Worm (Caenorhabditis elegans): ENCODE measurements around the gene skn-1.
A peak's percentile ranks its signal among the peaks of the same experiment; 100 is the strongest.

skn-1 gene

ce11 chrIV:5607343-5607742 is 52.8 kb downstream of the skn-1 start (continued):
- peak; percentile 98 for TF ChIP-seq hlh-11 (tag; optimal IDR thresholded peaks at IDR 0.05)
- TF ChIP-seq ces-1 (GFP tag; optimal IDR thresholded peaks at IDR 0.05): no peak
- no peak for TF ChIP-seq nhr-76 (tag; optimal IDR thresholded peaks at IDR 0.05)
- TF ChIP-seq ZK546.5 (tag; optimal IDR thresholded peaks at IDR 0.05): no peak
- TF ChIP-seq ceh-62 (tag; optimal IDR thresholded peaks at IDR 0.05): no peak
- peak; percentile 93 for TF ChIP-seq dve-1 (tag; optimal IDR thresholded peaks at IDR 0.05; ENCODE audit: insufficient read depth)
- TF ChIP-seq ZK337.2 (GFP tag; IDR thresholded peaks at IDR 0.05): no peak
- TF ChIP-seq zfp-3 (GFP tag; conservative IDR thresholded peaks at IDR 0.05): no peak
- peak; percentile 53 for TF ChIP-seq dpl-1 (GFP tag; optimal IDR thresholded peaks at IDR 0.05)
- TF ChIP-seq dmd-8 (GFP tag; IDR thresholded peaks at IDR 0.05): no peak
- no peak for TF ChIP-seq ztf-11 (tag; optimal IDR thresholded peaks at IDR 0.05)

- TF ChIP-seq snpc-4 (tag; optimal IDR thresholded peaks at IDR 0.05) (no peak), hlh-30 (tag; optimal IDR thresholded peaks at IDR 0.05; ENCODE audit: insufficient read depth) (peak; percentile 92), ama-1 (optimal IDR thresholded peaks at IDR 0.05) (peak; percentile 40), hlh-11 (tag; optimal IDR thresholded peaks at IDR 0.05) (peak; percentile 71), daf-16 (GFP tag; optimal IDR thresholded peaks at IDR 0.05) (no peak), daf-16 (tag; optimal IDR thresholded peaks at IDR 0.05) (no peak), zfp-2 (tag; optimal IDR thresholded peaks at IDR 0.05) (no peak), nhr-28 (tag; optimal IDR thresholded peaks at IDR 0.05) (peak; percentile 71), nhr-6 (tag; optimal IDR thresholded peaks at IDR 0.05) (peak; percentile 70), zag-1 (tag; optimal IDR thresholded peaks at IDR 0.05) (no peak), dmd-8 (GFP tag; IDR thresholded peaks at IDR 0.05) (no peak), lsy-2 (tag; optimal IDR thresholded peaks at IDR 0.05) (no peak), aly-2 (tag; optimal IDR thresholded peaks at IDR 0.05) (no peak), nhr-41 (GFP tag; IDR thresholded peaks at IDR 0.05) (no peak), dve-1 (tag; optimal IDR thresholded peaks at IDR 0.05; ENCODE audit: insufficient read depth) (peak; percentile 54), pha-4 (GFP tag; IDR thresholded peaks at IDR 0.05) (no peak; the same call in 1 of the 2 replicates), pha-4 (tag; optimal IDR thresholded peaks at IDR 0.05) (peak; percentile 30), skn-1 (tag; optimal IDR thresholded peaks at IDR 0.05) (no peak), sdz-12 (GFP tag; optimal IDR thresholded peaks at IDR 0.05) (no peak), cey-2 (tag; optimal IDR thresholded peaks at IDR 0.05; ENCODE audit: borderline replicate concordance, insufficient read depth) (peak; percentile 22), dmd-6 (GFP tag; IDR thresholded peaks at IDR 0.05) (peak; percentile 20; the same call in 1 of the 2 replicates), mdl-1 (tag; optimal IDR thresholded peaks at IDR 0.05) (peak in 1 of 2 experiments; percentile 61)
These were observed 55.0 kb downstream of the skn-1 start for ce11 chrIV:5605225-5605624.

ce11 chrIV:5604465-5604864 is 55.7 kb downstream of the skn-1 start:
- TF ChIP-seq dmd-8 (GFP tag; IDR thresholded peaks at IDR 0.05) (no peak), madf-9 (GFP tag; conservative IDR thresholded peaks at IDR 0.05) (no peak), ztf-11 (tag; optimal IDR thresholded peaks at IDR 0.05) (no peak), nhr-42 (GFP tag; IDR thresholded peaks at IDR 0.05) (peak; percentile 15; the same call in 1 of the 2 replicates), ceh-20 (GFP tag; IDR thresholded peaks at IDR 0.05) (no peak), pha-4 (GFP tag; IDR thresholded peaks at IDR 0.05) (peak; percentile 84), pha-4 (tag; optimal IDR thresholded peaks at IDR 0.05) (peak; percentile 98), T20F7.1 (GFP tag; optimal IDR thresholded peaks at IDR 0.05) (peak; percentile 37), ces-1 (GFP tag; optimal IDR thresholded peaks at IDR 0.05) (no peak), attf-4 (tag; optimal IDR thresholded peaks at IDR 0.05) (no peak), zfp-2 (tag; optimal IDR thresholded peaks at IDR 0.05) (no peak), nhr-11 (tag; optimal IDR thresholded peaks at IDR 0.05) (peak; percentile 92), arid-1 (GFP tag; conservative IDR thresholded peaks at IDR 0.05) (no peak), F49E8.2 (tag; optimal IDR thresholded peaks at IDR 0.05; ENCODE audit: borderline replicate concordance) (no peak), pqm-1 (tag; optimal IDR thresholded peaks at IDR 0.05) (no peak), lim-7 (GFP tag; IDR thresholded peaks at IDR 0.05) (no peak), lin-15B (tag; optimal IDR thresholded peaks at IDR 0.05) (no peak), tag-97 (GFP tag; IDR thresholded peaks at IDR 0.05) (0 out of 2 replicates have a peak, but pooled peaks have one; percentile 49), unc-130 (GFP tag; optimal IDR thresholded peaks at IDR 0.05) (no peak), lin-29 (GFP tag; IDR thresholded peaks at IDR 0.05) (no peak), lin-39 (tag; optimal IDR thresholded peaks at IDR 0.05) (no peak), spr-3 (GFP tag; optimal IDR thresholded peaks at IDR 0.05) (no peak), snpc-1.2 (GFP tag; IDR thresholded peaks at IDR 0.05) (no peak), nhr-41 (GFP tag; IDR thresholded peaks at IDR 0.05) (no peak), jun-1 (tag; optimal IDR thresholded peaks at IDR 0.05) (no peak), vab-7 (GFP tag; IDR thresholded peaks at IDR 0.05) (no peak)
